Worm (Caenorhabditis elegans): ENCODE data around the gene F17E9.2.

- TF ChIP-seq aly-2 (tag; optimal IDR thresholded peaks at IDR 0.05) (no peak), nhr-11 (tag; optimal IDR thresholded peaks at IDR 0.05) (no peak), mab-5 (tag; optimal IDR thresholded peaks at IDR 0.05) (no peak), nhr-6 (tag; optimal IDR thresholded peaks at IDR 0.05) (no peak), lsy-2 (tag; optimal IDR thresholded peaks at IDR 0.05) (no peak), fos-1 (tag; optimal IDR thresholded peaks at IDR 0.05) (no peak), ztf-4 (tag; optimal IDR thresholded peaks at IDR 0.05) (no peak), unc-39 (tag; optimal IDR thresholded peaks at IDR 0.05) (no peak), nhr-25 (tag; optimal IDR thresholded peaks at IDR 0.05) (peak; percentile 9), nhr-21 (tag; optimal IDR thresholded peaks at IDR 0.05) (no peak), snpc-4 (tag; optimal IDR thresholded peaks at IDR 0.05) (no peak)
These were observed 36.9 kb upstream of the F17E9.2 start for ce11 chrIV:8318799-8319198.

All from whole organism, L2 larva.